Worm (Caenorhabditis elegans) whole organism, dauer: ENCODE results near the gene R155.5.

Source experiments
- unc-62 ChIP-seq: sonication (generic microtip); optimal IDR thresholded peaks from 2 replicates; lab custom pipeline; 2017; ENCODE audit warnings: missing biosample characterization, missing genetic modification reagents, missing genetic modification characterization

R155.5 gene

ce11 chrIII:1975992-1976391 is 5.7 kb upstream of the R155.5 start:
- no peak for TF ChIP-seq unc-62 (GFP tag; lab: Kevin White, UChicago)

DNA sequence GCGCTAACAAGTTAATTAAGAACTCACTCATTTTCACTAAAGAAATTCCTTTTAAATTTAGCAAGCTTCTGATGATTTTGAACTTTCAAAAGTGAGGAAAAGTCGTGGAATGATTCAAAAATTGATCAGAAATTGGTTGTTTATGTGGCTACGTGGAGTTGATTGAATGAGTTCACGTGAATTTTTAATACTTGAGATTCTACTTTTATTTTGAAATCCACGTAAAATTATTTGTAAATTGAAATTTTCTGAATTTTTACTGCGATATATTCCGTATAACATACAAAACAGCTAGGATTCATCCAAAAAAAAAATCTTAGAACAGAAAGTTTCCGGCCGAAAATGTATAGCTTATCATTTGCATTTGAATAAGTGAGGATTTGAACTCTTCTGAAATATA is 531 bp downstream of the R155.5 start, which contains the start of gene moa-1:
moa-1 (minus strand) TSS at position 101 of the 400 bp plus-strand sequence.
- no peak for TF ChIP-seq unc-62 (GFP tag; lab: Kevin White, UChicago)

- TF ChIP-seq unc-62 (GFP tag; lab: Kevin White, UChicago), result no peak
Measured at ce11 chrIII:1963128-1963527, 7.2 kb downstream of the R155.5 start.

- no peak for TF ChIP-seq unc-62 (GFP tag; lab: Kevin White, UChicago)
Measured at ce11 chrIII:1962552-1962951, 7.8 kb downstream of the R155.5 start.

DNA sequence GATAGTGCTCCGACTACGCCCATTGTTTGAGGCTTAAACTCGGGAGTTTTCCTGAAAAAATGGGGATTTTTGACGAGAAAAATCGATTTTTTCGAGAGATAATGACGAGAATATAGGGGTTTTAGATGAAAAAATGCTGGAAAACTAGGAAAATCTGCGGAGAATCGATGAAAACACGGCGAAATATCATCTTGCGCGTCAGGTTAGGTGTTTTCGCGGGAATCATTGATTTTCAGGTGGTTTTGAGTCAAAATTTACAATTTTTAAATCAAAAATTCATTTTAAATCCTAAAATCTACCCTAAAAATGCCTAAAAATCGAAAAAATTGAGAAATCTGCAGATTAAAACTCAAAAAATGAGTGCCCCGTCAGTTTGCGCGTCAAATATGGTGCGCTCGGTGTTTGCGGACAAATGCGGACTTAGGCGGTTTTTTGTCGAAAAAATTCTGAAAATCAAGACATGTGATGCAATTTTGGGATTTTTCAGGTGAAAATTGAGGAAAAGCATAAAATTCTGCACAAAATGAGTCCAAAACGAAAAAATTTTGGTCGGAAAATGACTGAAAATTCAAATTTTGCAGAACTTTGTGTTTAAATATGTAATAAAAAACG is 8.3 kb downstream of the R155.5 start, which contains the start of gene mboa-6:
mboa-6 (minus strand) TSS at position 51 of the 612 bp plus-strand sequence.
- TF ChIP-seq unc-62 (GFP tag; lab: Kevin White, UChicago), result no peak

- TF ChIP-seq unc-62 (GFP tag; lab: Kevin White, UChicago), result no peak
Measured at ce11 chrIII:1955520-1956095, 14.7 kb downstream of the R155.5 start.

DNA sequence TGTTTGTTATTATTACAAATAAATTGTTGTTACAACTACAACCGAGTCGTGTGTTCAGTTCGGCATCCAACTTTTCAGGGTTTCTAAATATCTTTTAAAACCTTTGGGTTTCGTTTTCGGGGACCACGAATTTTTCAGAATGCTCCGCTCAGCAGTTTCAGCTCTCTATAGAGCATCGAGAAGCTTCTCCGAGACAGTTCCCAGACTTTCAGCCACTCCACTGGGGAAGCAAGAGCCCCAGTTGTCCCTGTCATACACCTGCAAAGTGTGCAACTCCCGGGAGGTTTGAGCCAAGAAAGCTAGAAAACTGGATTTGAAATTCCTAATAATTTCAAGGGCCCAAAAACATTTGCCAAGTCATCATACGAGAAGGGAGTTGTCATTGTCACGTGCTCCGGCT is 18.9 kb downstream of the R155.5 start, which contains the start of gene F53A3.7:
F53A3.7 (plus strand) TSS at position 139 of the 400 bp plus-strand sequence.
- TF ChIP-seq unc-62 (GFP tag; lab: Kevin White, UChicago), result no peak

- no peak for TF ChIP-seq unc-62 (GFP tag; lab: Kevin White, UChicago)
Measured at ce11 chrIII:1950236-1950635, 20.1 kb downstream of the R155.5 start, which contains the start of the genes polh-1 and rps-22. polh-1 (minus strand) TSS chrIII:1950269. rps-22 (plus strand) TSS chrIII:1950535.

ce11 chrIII:1949362-1949761 is 21.0 kb downstream of the R155.5 start:
- no peak for TF ChIP-seq unc-62 (GFP tag; lab: Kevin White, UChicago)

ce11 chrIII:1947851-1948250 is 22.5 kb downstream of the R155.5 start:
- no peak for TF ChIP-seq unc-62 (GFP tag; lab: Kevin White, UChicago)

ce11 chrIII:1943488-1943887 is 26.8 kb downstream of the R155.5 start, which contains the start of gene F53A3.1:
F53A3.1 (minus strand) TSS chrIII:1943637.
- TF ChIP-seq unc-62 (GFP tag; lab: Kevin White, UChicago), result no peak

DNA sequence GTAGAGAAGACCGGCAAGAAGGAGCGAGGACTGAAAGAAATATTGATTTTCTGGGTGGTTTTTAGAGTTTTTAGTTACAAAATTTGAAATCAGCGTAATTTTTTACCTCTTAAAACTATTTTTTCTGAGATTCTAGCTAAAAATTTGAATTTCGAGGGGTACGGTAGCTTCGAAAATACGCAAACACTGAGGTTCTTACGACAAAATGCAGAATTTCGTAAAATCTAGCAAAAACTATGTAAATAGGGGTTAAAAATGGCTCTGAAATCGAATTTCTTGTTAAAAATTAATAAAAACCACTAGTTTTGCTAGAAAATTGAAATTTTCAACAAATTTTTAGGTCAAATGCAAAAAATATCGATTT is 30.7 kb downstream of the R155.5 start:
- TF ChIP-seq unc-62 (GFP tag; lab: Kevin White, UChicago), result no peak

- TF ChIP-seq unc-62 (GFP tag; lab: Kevin White, UChicago), result no peak
Measured at ce11 chrIII:1938712-1939624, 31.4 kb downstream of the R155.5 start.

DNA sequence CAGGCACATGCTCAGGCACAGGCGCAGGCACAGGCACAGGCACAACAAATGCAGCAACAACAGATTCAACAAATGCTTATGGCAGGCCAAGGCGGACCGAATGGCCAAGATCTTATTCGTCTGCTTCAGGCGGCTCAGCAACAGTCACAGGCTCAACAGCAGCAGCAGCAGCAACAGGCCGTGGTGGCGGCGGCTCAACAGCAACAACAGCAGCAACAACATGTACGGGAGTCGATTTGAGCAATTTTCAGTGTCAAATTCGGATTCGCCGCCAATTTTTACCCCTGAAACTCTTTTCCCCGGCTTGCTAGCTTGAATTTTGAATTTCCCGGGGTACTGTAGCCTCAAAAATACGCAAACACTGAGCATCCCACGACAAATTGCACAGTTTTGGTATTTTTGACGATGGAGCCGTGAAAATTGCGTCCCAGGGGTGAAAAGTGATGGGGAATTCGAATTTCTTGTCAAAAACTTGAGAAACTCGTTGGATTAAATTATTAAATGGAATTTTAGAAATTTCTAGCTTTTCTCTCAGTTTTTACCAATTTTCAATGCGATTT is 32.4 kb downstream of the R155.5 start:
- no peak for TF ChIP-seq unc-62 (GFP tag; lab: Kevin White, UChicago)

ce11 chrIII:1934141-1934540 is 36.2 kb downstream of the R155.5 start:
- no peak for TF ChIP-seq unc-62 (GFP tag; lab: Kevin White, UChicago)

- TF ChIP-seq unc-62 (GFP tag; lab: Kevin White, UChicago), result no peak
Measured at ce11 chrIII:1932018-1932417, 38.3 kb downstream of the R155.5 start.
